Worm (Caenorhabditis elegans): ENCODE measurements around the gene sri-74.
"Not testable (repeated sequence)": the region's sequence is repeated elsewhere in the genome, so short reads cannot be mapped to it uniquely, and the experiment has no call there.

ce11 chrII:2553662-2554061, 29.3 kb downstream of the sri-74 start, which contains the start of gene K02F6.1:
- TF ChIP-seq klf-2 (GFP tag; conservative IDR thresholded peaks at IDR 0.05); T22C8.4 (GFP tag; IDR thresholded peaks at IDR 0.05); ztf-23 (GFP tag; IDR thresholded peaks at IDR 0.05); med-1 (GFP tag; optimal IDR thresholded peaks at IDR 0.05; ENCODE audit: insufficient read depth): not testable (repeated sequence)

All from whole organism, midembryonic.